Worm (Caenorhabditis elegans): ENCODE measurements around the gene btb-17.
"Not testable (repeated sequence)": the region's sequence is repeated elsewhere in the genome, so short reads cannot be mapped to it uniquely, and the experiment has no call there.

The btb-17 gene

DNA sequence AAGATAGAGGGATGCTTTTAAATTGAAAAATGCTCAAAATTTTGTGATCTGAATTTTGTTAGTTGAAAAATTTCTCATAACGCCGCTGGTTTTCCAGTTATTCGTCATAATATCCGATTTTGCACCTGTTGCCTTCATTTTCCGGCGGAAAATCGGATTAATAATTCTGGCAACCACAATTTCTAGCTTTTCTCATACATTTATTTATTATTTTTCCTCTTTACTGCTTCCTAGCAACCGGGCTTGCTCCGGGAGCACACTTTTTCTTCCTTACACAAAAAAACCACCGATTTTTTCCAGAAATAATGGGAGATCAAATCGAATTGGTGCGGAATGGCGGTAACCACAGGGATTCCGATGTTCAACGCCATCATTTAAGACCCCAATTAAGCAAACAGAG, 27.8 kb upstream of the btb-17 start, which contains the start of gene F02E11.7:
Gene F02E11.7, plus strand, starts transcription at position 301 of the 400 bp plus-strand sequence.
- TF ChIP-seq ztf-23 (GFP tag; IDR thresholded peaks at IDR 0.05): no peak
- no peak for TF ChIP-seq tab-1 (GFP tag; IDR thresholded peaks at IDR 0.05)
- no peak for TF ChIP-seq ref-1 (GFP tag; conservative IDR thresholded peaks at IDR 0.05)
- TF ChIP-seq med-1 (GFP tag; optimal IDR thresholded peaks at IDR 0.05; ENCODE audit: insufficient read depth): no peak
- TF ChIP-seq cog-1 (tag; optimal IDR thresholded peaks at IDR 0.05): no peak
- no peak for TF ChIP-seq T22C8.4 (GFP tag; IDR thresholded peaks at IDR 0.05)
- TF ChIP-seq ztf-29 (GFP tag; IDR thresholded peaks at IDR 0.05): no peak
- TF ChIP-seq klf-2 (GFP tag; conservative IDR thresholded peaks at IDR 0.05): no peak
- TF ChIP-seq flt-1 (GFP tag; IDR thresholded peaks at IDR 0.05): no peak

DNA sequence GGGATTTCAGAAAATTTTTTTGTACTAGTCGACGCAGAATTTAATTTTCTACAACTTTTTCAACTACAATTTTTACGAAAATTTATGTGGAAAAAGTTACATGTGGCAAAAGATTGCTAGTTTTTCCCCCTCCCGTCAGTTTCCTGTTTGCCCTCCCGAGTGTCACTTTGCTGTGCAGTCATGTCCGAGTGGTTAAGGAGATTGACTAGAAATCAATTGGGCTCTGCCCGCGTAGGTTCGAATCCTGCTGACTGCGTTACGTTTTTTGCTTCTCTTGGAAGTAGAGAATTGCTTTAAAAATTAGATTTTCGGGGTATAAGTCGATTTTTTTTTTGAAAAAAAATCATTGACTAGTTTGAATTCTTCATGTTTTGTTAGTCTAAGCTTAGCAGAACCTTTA, 27.4 kb upstream of the btb-17 start:
- 0 out of 2 replicates have a peak, but pooled peaks have one; percentile 6 for TF ChIP-seq klf-2 (GFP tag; conservative IDR thresholded peaks at IDR 0.05)
- TF ChIP-seq ref-1 (GFP tag; conservative IDR thresholded peaks at IDR 0.05): 0 out of 2 replicates have a peak, but pooled peaks have one; percentile 34
- no peak for TF ChIP-seq cog-1 (tag; optimal IDR thresholded peaks at IDR 0.05)
- TF ChIP-seq ztf-29 (GFP tag; IDR thresholded peaks at IDR 0.05): no peak
- peak; percentile 41 for TF ChIP-seq T22C8.4 (GFP tag; IDR thresholded peaks at IDR 0.05)
- no peak for TF ChIP-seq ztf-23 (GFP tag; IDR thresholded peaks at IDR 0.05)
- peak; percentile 69 for TF ChIP-seq flt-1 (GFP tag; IDR thresholded peaks at IDR 0.05)
- no peak for TF ChIP-seq med-1 (GFP tag; optimal IDR thresholded peaks at IDR 0.05; ENCODE audit: insufficient read depth)
- TF ChIP-seq tab-1 (GFP tag; IDR thresholded peaks at IDR 0.05): peak; percentile 68

- TF ChIP-seq tab-1 (GFP tag; IDR thresholded peaks at IDR 0.05) (no peak), ztf-29 (GFP tag; IDR thresholded peaks at IDR 0.05) (no peak), med-1 (GFP tag; optimal IDR thresholded peaks at IDR 0.05; ENCODE audit: insufficient read depth) (no peak), ref-1 (GFP tag; conservative IDR thresholded peaks at IDR 0.05) (no peak), klf-2 (GFP tag; conservative IDR thresholded peaks at IDR 0.05) (no peak), ztf-23 (GFP tag; IDR thresholded peaks at IDR 0.05) (no peak), flt-1 (GFP tag; IDR thresholded peaks at IDR 0.05) (no peak), T22C8.4 (GFP tag; IDR thresholded peaks at IDR 0.05) (no peak), cog-1 (tag; optimal IDR thresholded peaks at IDR 0.05) (no peak)
Measured at ce11 chrII:3270598-3270997, 24.6 kb upstream of the btb-17 start.

DNA sequence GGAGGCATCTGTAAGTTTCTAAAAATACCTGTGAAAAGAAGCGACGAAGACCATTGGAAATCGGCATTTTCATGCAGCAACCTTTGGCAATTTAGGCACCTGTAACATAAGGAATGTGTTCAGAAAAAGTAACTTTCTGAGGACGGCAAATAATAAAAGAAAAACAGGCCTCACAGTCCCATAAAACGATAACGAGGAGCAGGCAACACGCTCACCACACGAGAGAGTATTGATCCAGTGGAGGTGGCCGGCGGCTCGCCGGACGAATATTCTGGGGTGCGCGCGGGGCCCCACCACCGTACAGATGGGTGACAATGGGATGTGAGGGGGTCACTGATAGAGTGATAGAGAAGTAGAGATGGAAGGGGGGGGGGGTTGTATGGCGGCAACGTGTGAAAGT, 20.3 kb upstream of the btb-17 start, which contains the start of gene F02E11.3:
Gene F02E11.3, minus strand, starts transcription at position 101 of the 400 bp plus-strand sequence.
- TF ChIP-seq tab-1 (GFP tag; IDR thresholded peaks at IDR 0.05) (no peak), med-1 (GFP tag; optimal IDR thresholded peaks at IDR 0.05; ENCODE audit: insufficient read depth) (no peak), flt-1 (GFP tag; IDR thresholded peaks at IDR 0.05) (no peak), ztf-29 (GFP tag; IDR thresholded peaks at IDR 0.05) (no peak), klf-2 (GFP tag; conservative IDR thresholded peaks at IDR 0.05) (no peak)

DNA sequence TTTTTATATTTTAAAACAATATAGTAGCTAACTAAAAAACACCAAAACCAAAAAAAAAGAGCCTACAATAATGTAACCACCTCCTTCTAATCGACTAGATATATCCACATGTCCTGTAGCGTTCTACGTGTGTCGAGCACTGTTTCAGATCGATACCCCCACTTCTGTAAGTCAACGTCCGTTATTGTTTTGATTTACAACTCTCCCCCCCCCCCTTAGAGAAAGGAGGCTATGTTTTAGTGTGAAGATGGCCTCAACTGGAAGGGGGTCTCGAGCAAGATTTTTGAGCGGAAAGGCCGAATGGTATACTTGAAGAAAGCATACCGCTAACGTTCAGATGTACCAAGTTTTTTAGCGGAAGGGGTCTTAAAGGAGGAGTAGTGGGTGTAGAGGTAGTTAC, 17.5 kb upstream of the btb-17 start, which contains the start of gene F02E11.4:
Gene F02E11.4, minus strand, starts transcription at position 101 of the 400 bp plus-strand sequence.
- TF ChIP-seq med-1 (GFP tag; optimal IDR thresholded peaks at IDR 0.05; ENCODE audit: insufficient read depth): no peak
- TF ChIP-seq cog-1 (tag; optimal IDR thresholded peaks at IDR 0.05): no peak
- TF ChIP-seq T22C8.4 (GFP tag; IDR thresholded peaks at IDR 0.05): no peak
- TF ChIP-seq ztf-23 (GFP tag; IDR thresholded peaks at IDR 0.05): no peak
- no peak for TF ChIP-seq flt-1 (GFP tag; IDR thresholded peaks at IDR 0.05)
- TF ChIP-seq klf-2 (GFP tag; conservative IDR thresholded peaks at IDR 0.05): no peak
- no peak for TF ChIP-seq tab-1 (GFP tag; IDR thresholded peaks at IDR 0.05)
- TF ChIP-seq ztf-29 (GFP tag; IDR thresholded peaks at IDR 0.05): no peak
- TF ChIP-seq ref-1 (GFP tag; conservative IDR thresholded peaks at IDR 0.05): no peak

DNA sequence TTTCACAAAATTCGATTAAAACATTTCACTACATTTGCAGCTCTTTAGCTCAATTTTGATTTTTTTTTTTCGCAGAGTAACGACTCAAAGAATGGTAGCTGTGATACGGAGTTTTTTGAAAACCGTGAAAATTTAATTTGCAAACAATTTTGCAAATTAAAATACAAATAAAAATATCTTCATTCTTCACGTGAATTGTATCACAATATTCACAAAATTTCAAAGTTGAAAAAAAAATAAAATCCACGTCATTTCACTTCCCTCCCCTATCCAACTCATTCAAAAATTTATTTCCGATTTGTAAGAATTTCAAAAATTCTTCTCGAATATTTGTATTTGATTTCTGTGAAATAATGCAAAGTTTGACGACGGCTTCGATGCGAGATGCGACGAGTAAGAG, 16.6 kb upstream of the btb-17 start, which contains the start of gene wht-4:
Gene wht-4, plus strand, starts transcription at position 301 of the 400 bp plus-strand sequence.
- TF ChIP-seq T22C8.4 (GFP tag; IDR thresholded peaks at IDR 0.05) (no peak), med-1 (GFP tag; optimal IDR thresholded peaks at IDR 0.05; ENCODE audit: insufficient read depth) (no peak), klf-2 (GFP tag; conservative IDR thresholded peaks at IDR 0.05) (no peak), cog-1 (tag; optimal IDR thresholded peaks at IDR 0.05) (no peak), ztf-23 (GFP tag; IDR thresholded peaks at IDR 0.05) (no peak), flt-1 (GFP tag; IDR thresholded peaks at IDR 0.05) (no peak), ref-1 (GFP tag; conservative IDR thresholded peaks at IDR 0.05) (no peak), ztf-29 (GFP tag; IDR thresholded peaks at IDR 0.05) (no peak), tab-1 (GFP tag; IDR thresholded peaks at IDR 0.05) (no peak)

DNA sequence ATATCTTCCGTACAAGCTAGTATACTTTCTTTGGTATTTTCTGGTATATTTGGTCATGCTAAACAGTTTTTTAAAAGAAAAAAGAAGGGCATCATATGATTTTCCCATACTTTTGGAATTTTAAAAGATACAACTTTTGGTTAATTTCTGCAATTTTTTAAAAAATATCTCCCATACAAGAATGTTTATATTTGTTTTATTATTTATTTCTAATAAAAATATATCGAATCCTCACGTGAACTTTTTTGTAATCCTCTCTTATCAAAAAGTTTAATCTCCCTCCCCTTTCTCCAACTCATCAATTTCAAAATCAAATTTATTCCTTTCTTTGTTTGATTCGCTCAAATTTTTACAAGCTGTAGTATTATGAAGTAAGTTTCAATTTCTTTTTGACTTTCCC, 12.9 kb upstream of the btb-17 start, which contains the start of gene nep-13:
Gene nep-13, plus strand, starts transcription at position 301 of the 400 bp plus-strand sequence.
- TF ChIP-seq ref-1 (GFP tag; conservative IDR thresholded peaks at IDR 0.05) (no peak), tab-1 (GFP tag; IDR thresholded peaks at IDR 0.05) (no peak)

DNA sequence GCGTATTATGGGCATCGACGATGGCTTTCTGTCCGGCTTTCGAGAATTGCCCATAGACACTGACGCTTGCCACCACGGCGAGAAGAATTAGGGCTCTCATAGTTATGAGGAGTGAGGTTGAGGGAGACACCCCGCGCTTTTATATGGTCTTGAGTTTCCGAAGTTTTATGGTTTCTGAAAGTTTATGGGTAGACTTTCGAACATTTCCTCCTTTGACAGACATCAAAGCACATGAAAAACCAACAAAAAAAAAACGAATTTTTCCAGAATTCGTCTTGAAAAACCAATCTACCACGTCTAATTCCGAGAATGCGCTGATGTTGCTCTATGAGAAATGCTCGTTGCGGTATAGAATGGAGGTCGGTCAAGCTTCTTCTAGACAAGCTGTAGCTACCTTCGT, 10.6 kb upstream of the btb-17 start, which contains the start of gene scl-15:
Gene scl-15, minus strand, starts transcription at position 101 of the 400 bp plus-strand sequence.
- TF ChIP-seq cog-1 (tag; optimal IDR thresholded peaks at IDR 0.05) (no peak), tab-1 (GFP tag; IDR thresholded peaks at IDR 0.05) (no peak), T22C8.4 (GFP tag; IDR thresholded peaks at IDR 0.05) (no peak), ztf-29 (GFP tag; IDR thresholded peaks at IDR 0.05) (no peak), flt-1 (GFP tag; IDR thresholded peaks at IDR 0.05) (no peak), ztf-23 (GFP tag; IDR thresholded peaks at IDR 0.05) (no peak), ref-1 (GFP tag; conservative IDR thresholded peaks at IDR 0.05) (no peak)

DNA sequence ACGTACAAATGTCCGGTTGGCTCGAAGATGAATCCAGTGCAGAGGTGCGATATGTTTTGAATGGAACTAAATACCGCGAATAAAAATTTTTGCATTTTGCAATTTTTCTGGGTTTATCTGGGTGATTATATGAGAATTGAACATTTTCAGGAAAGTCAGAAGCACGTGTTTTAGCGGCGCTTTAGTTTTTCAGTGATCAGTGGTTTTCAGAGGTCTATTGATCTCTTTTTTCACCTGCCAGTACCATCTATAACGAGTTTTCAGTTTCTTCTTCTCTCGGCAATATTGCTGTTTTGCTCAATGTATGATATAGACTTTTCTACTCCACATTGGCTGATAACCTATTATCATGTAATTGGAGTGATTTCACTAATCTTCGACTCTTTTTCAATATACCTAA, 8.1 kb upstream of the btb-17 start, which contains the start of gene sri-63:
Gene sri-63, plus strand, starts transcription at position 301 of the 400 bp plus-strand sequence.
- no peak for TF ChIP-seq ref-1 (GFP tag; conservative IDR thresholded peaks at IDR 0.05)

ce11 chrII:3290544-3290943, 4.7 kb upstream of the btb-17 start, which contains the start of gene F39E9.14:
Gene F39E9.14 (minus strand): TSS chrII:3290644.
- not testable (repeated sequence) for TF ChIP-seq klf-2 (GFP tag; conservative IDR thresholded peaks at IDR 0.05); tab-1 (GFP tag; IDR thresholded peaks at IDR 0.05); ztf-29 (GFP tag; IDR thresholded peaks at IDR 0.05)

All from whole organism, midembryonic.